Fruit fly (Drosophila melanogaster): ENCODE results near the gene Lcp65Ag2.

DNA sequence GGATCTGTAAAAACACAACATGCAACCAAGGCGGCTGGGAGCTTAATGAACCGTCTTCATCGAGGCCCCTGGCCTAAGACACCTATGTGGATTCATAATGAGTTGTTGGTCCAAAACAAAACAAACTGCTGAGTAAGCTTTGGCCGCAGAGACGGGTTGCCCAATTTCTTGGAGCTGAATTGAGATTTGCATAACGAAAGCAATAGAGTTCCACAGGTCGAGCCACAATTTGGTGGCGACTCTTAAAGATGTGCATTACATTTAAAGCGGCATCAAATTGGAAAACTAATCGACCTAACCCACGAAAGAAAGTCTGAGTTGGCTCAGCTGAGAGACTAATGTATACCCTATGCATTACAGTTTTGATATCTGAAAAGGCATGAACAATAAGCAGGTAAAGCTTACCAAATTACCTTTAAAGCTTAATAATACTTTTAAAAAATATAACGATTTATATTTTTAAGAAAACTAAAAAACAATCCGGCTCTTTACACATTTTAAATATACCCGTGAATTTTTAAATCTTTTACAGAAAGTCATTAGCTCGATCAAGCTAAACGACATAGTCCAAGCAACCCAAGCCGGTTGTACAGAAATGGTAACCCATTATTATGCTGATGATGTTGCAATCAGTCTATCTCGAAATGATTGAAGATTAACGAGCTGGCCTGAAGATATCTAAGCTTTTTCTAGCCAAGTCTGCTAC lies 24.1 kb upstream of the Lcp65Ag2 start, which contains the start of gene CG13297:
- TF ChIP-seq psq (optimal IDR thresholded peaks at IDR 0.05) = no peak
- TF ChIP-seq Sin3A (optimal IDR thresholded peaks at IDR 0.05) = no peak
- no peak for TF ChIP-seq h (optimal IDR thresholded peaks at IDR 0.05)
- TF ChIP-seq insv (optimal IDR thresholded peaks at IDR 0.05) = no peak
- TF ChIP-seq Myc (optimal IDR thresholded peaks at IDR 0.05) = no peak
- no peak for TF ChIP-seq ttk (optimal IDR thresholded peaks at IDR 0.05)

Measured in Kc167 (cell line).